Worm (Caenorhabditis elegans) whole organism, L4/young adult: ENCODE data around the gene ZK1290.15.

Experiments
- dao-5 ChIP-seq: sonication (generic microtip); optimal IDR thresholded peaks from 2 replicates; lab custom pipeline; 2016; ENCODE audit warnings: missing genotype, missing genetic modification characterization, moderate library complexity, missing compliant biosample characterization
- him-1 ChIP-seq: sonication (generic microtip); optimal IDR thresholded peaks from 2 replicates; lab custom pipeline; 2016; ENCODE audit warnings: missing genotype, missing genetic modification reagents, missing genetic modification characterization, missing compliant biosample characterization

DNA sequence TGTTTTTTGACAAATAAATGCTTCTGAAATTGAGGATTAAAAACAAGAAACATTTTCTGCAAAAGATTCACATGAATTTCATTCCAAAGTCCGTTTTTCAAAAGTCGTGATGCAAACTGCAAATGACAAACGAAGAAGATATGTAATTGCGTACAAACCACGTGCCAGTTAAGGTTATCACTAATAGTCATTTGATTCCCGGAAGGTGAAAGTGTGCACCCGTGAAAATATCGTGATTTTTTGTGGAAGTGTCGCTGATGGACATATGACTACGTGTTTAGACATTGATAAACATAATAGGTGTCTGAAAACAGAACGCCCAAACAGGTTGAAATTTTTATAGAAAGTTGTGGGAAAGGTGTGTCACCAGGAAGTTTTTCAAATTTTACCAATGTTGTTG is 4.8 kb downstream of the ZK1290.15 start:
- no peak for TF ChIP-seq him-1 (tag; lab: Kevin White, UChicago)
- no peak for TF ChIP-seq dao-5 (tag; lab: Kevin White, UChicago)
